Fruit fly (Drosophila melanogaster) whole organism, pupa: ENCODE results near the gene Pi4KIIIalpha.

ENCODE experiments used
- CG13204 ChIP-seq: fragments of 200-800 bp; sonication (Bioruptor generic); optimal IDR thresholded peaks from 2 replicates; lab custom pipeline; 2018; ENCODE audit warnings: missing biosample characterization, mild to moderate bottlenecking, missing genetic modification characterization, moderate library complexity
- CG14655 ChIP-seq: fragments of 200-800 bp; sonication (Bioruptor generic); optimal IDR thresholded peaks from 3 replicates; lab custom pipeline; 2017; ENCODE audit warnings: mild to moderate bottlenecking, missing biosample characterization, missing genetic modification reagents, missing genetic modification characterization
- CG15710 ChIP-seq: fragments of 200-800 bp; sonication (Bioruptor generic); optimal IDR thresholded peaks from 2 replicates; lab custom pipeline; 2018; ENCODE audit warnings: missing biosample characterization, mild to moderate bottlenecking, missing genetic modification characterization, moderate library complexity
- CG17806 ChIP-seq: fragments of 200-800 bp; sonication (Bioruptor generic); optimal IDR thresholded peaks from 2 replicates; lab custom pipeline; 2018; ENCODE audit warnings: missing biosample characterization, mild to moderate bottlenecking, missing genetic modification characterization, moderate library complexity
- CG32121 ChIP-seq: fragments of 200-800 bp; sonication (Bioruptor generic); IDR thresholded peaks from 2 replicates; pipeline ENCODE4 v1.3.6; 2022; ENCODE audit warnings: missing biosample characterization, missing genetic modification characterization
- CG34367 ChIP-seq: fragments of 200-800 bp; sonication (Bioruptor generic); optimal IDR thresholded peaks from 2 replicates; lab custom pipeline; 2018; ENCODE audit warnings: missing biosample characterization, mild to moderate bottlenecking, missing genetic modification characterization
- CG4496 ChIP-seq: fragments of 200-800 bp; sonication (Bioruptor generic); IDR thresholded peaks from 3 replicates; pipeline ENCODE4 v1.3.6; 2022; ENCODE audit warnings: missing biosample characterization, missing genetic modification characterization
- CG8159 ChIP-seq: fragments of 200-800 bp; sonication (Bioruptor generic); optimal IDR thresholded peaks from 3 replicates; lab custom pipeline; 2018; ENCODE audit warnings: missing biosample characterization, mild to moderate bottlenecking, missing genetic modification characterization, moderate library complexity
- CG8301 ChIP-seq: fragments of 200-800 bp; sonication (Bioruptor generic); optimal IDR thresholded peaks from 2 replicates; lab custom pipeline; 2018; ENCODE audit warnings: missing biosample characterization, mild to moderate bottlenecking, missing genetic modification characterization
- D1 ChIP-seq: fragments of 200-800 bp; sonication (Bioruptor generic); optimal IDR thresholded peaks from 2 replicates; lab custom pipeline; 2018; ENCODE audit warnings: missing biosample characterization, mild to moderate bottlenecking, missing genetic modification characterization, moderate library complexity
- EcR ChIP-seq: fragments of 200-800 bp; sonication (Bioruptor generic); optimal IDR thresholded peaks from 3 replicates; lab custom pipeline; 2019; ENCODE audit warnings: missing biosample characterization, missing genetic modification characterization, mild to moderate bottlenecking, moderate library complexity, missing genetic modification reagents
- Ets98B ChIP-seq: fragments of 200-800 bp; sonication (Bioruptor generic); IDR thresholded peaks from 2 replicates; pipeline ENCODE4 v1.3.6; 2022; ENCODE audit warnings: missing biosample characterization, missing genetic modification characterization
- Pif1A ChIP-seq: fragments of 200-800 bp; sonication (Bioruptor generic); optimal IDR thresholded peaks from 3 replicates; lab custom pipeline; 2016; ENCODE audit warnings: missing biosample characterization, missing genetic modification characterization
- Snoo ChIP-seq: fragments of 200-800 bp; sonication (Bioruptor generic); optimal IDR thresholded peaks from 3 replicates; lab custom pipeline; 2017; ENCODE audit warnings: missing biosample characterization, mild to moderate bottlenecking, missing genetic modification characterization, inconsistent platforms

DNA sequence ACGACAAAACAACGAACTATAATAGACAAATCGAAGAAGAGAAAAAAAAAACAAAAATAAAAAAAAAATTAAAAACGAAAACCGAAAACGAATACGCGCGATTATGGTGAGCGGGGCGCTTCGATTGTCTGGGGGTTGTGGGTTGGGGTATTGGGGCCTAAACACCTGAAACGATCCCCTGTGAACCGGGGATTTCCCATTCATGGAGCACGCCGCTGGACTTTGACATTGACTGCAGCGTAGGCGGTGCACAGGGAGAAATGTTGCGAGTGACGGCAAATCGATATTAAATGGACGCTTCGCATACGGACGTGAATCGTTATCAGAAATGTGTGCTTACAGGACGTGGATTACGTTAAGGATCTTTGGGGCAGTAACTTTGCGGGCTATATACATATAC, 32.4 kb upstream of the Pi4KIIIalpha start:
- no peak for TF ChIP-seq CG32121 (GFP tag; lab: Robert Waterston, UW)
- TF ChIP-seq CG13204 = no peak
- TF ChIP-seq CG8159 (tag; lab: Kevin White, UChicago) = no peak
- no peak for TF ChIP-seq CG8301 (tag; lab: Kevin White, UChicago)
- no peak for TF ChIP-seq Pif1A
- TF ChIP-seq EcR (GFP tag; lab: Kevin White, UChicago) = no peak
- no peak for TF ChIP-seq CG4496
- TF ChIP-seq Snoo (tag; lab: Kevin White, UChicago) = no peak
- TF ChIP-seq CG34367 (tag; lab: Kevin White, UChicago) = no peak
- no peak for TF ChIP-seq CG15710 (tag; lab: Kevin White, UChicago)
- TF ChIP-seq CG17806 (tag; lab: Kevin White, UChicago) = no peak
- TF ChIP-seq CG14655 = no peak
- no peak for TF ChIP-seq D1 (tag; lab: Kevin White, UChicago)
- no peak for TF ChIP-seq Ets98B (GFP tag; lab: Robert Waterston, UW)
